Fruit fly (Drosophila melanogaster) whole organism, adult: Measurements from ENCODE around the gene dbo.

ENCODE experiments used
- CG11617 ChIP-seq: fragments of 200-800 bp; sonication (Bioruptor generic); optimal IDR thresholded peaks from 2 replicates; lab custom pipeline; 2017; ENCODE audit warnings: mild to moderate bottlenecking, missing biosample characterization, missing genetic modification reagents, missing genetic modification characterization
- CG12768 ChIP-seq: fragments of 200-800 bp; sonication (Bioruptor generic); optimal IDR thresholded peaks from 2 replicates; lab custom pipeline; 2017; ENCODE audit warnings: missing biosample characterization, missing genetic modification characterization, mild to moderate bottlenecking, moderate library complexity, missing genetic modification reagents
- CG14711 ChIP-seq: fragments of 200-800 bp; sonication (Bioruptor generic); optimal IDR thresholded peaks from 2 replicates; lab custom pipeline; 2018; ENCODE audit warnings: missing biosample characterization, mild to moderate bottlenecking, missing genetic modification characterization, moderate library complexity
- CG1620 ChIP-seq: fragments of 200-800 bp; sonication (Bioruptor generic); optimal IDR thresholded peaks from 2 replicates; lab custom pipeline; 2016; ENCODE audit warnings: missing biosample characterization, missing genetic modification characterization
- CG33017 ChIP-seq: fragments of 200-800 bp; sonication (Bioruptor generic); optimal IDR thresholded peaks from 2 replicates; lab custom pipeline; 2018; ENCODE audit warnings: missing biosample characterization, mild to moderate bottlenecking, missing genetic modification characterization, moderate library complexity
- CG5204 ChIP-seq: fragments of 200-800 bp; sonication (Bioruptor generic); optimal IDR thresholded peaks from 2 replicates; lab custom pipeline; 2016; ENCODE audit warnings: missing biosample characterization, missing genetic modification characterization
- CG7045 ChIP-seq: fragments of 200-800 bp; sonication (Bioruptor generic); optimal IDR thresholded peaks from 2 replicates; lab custom pipeline; 2017; ENCODE audit warnings: missing biosample characterization, mild to moderate bottlenecking, missing genetic modification characterization
- CG7101 ChIP-seq: fragments of 200-800 bp; sonication (Bioruptor generic); optimal IDR thresholded peaks from 2 replicates; lab custom pipeline; 2018; ENCODE audit warnings: missing biosample characterization, mild to moderate bottlenecking, missing genetic modification characterization, moderate library complexity
- Clk ChIP-seq: fragments of 200-800 bp; sonication (Bioruptor generic); optimal IDR thresholded peaks from 2 replicates; lab custom pipeline; 2017; ENCODE audit warnings: missing biosample characterization, missing genetic modification characterization
- Crg-1 ChIP-seq: fragments of 200-800 bp; sonication (Bioruptor generic); optimal IDR thresholded peaks from 2 replicates; lab custom pipeline; 2016; ENCODE audit warnings: missing biosample characterization, missing genetic modification characterization
- Hr96 ChIP-seq: fragments of 200-800 bp; sonication (Bioruptor generic); optimal IDR thresholded peaks from 2 replicates; lab custom pipeline; 2016; ENCODE audit warnings: missing biosample characterization, missing genetic modification characterization
- Mnt ChIP-seq: fragments of 200-800 bp; sonication (Bioruptor generic); optimal IDR thresholded peaks from 2 replicates; lab custom pipeline; 2016; ENCODE audit warnings: missing biosample characterization, mild to moderate bottlenecking, missing genetic modification characterization
- bab1 ChIP-seq: fragments of 200-800 bp; sonication (Bioruptor generic); optimal IDR thresholded peaks from 3 replicates; lab custom pipeline; 2019; ENCODE audit warnings: missing biosample characterization, mild to moderate bottlenecking, missing genetic modification characterization, moderate library complexity
- cic ChIP-seq: fragments of 200-800 bp; sonication (Bioruptor generic); optimal IDR thresholded peaks from 2 replicates; lab custom pipeline; 2017; ENCODE audit warnings: missing biosample characterization, mild to moderate bottlenecking, missing genetic modification characterization, moderate library complexity
- cnc ChIP-seq, 2 experiments: fragments of >200 bp; optimal IDR thresholded peaks; 2 replicates each; lab custom pipeline; 2017
- kay ChIP-seq: fragments of 200-800 bp; sonication (Bioruptor generic); peaks from one replicate; lab custom pipeline; 2016; ENCODE audit warnings: missing biosample characterization, missing genetic modification characterization, borderline replicate concordance
- ovo ChIP-seq: fragments of 200-800 bp; sonication (Bioruptor generic); optimal IDR thresholded peaks from 2 replicates; lab custom pipeline; 2016; ENCODE audit warnings: missing biosample characterization, missing genetic modification characterization
- pad ChIP-seq: fragments of 200-800 bp; sonication (Bioruptor generic); optimal IDR thresholded peaks from 3 replicates; lab custom pipeline; 2017; ENCODE audit warnings: missing biosample characterization, missing genetic modification characterization, mild to moderate bottlenecking, moderate library complexity, missing genetic modification reagents
- tj ChIP-seq: fragments of 200-800 bp; sonication (Bioruptor generic); optimal IDR thresholded peaks from 3 replicates; lab custom pipeline; 2017; ENCODE audit warnings: missing biosample characterization, mild to moderate bottlenecking, missing genetic modification characterization, moderate library complexity
- toe ChIP-seq: fragments of 200-800 bp; sonication (Bioruptor generic); optimal IDR thresholded peaks from 2 replicates; lab custom pipeline; 2016; ENCODE audit warnings: missing biosample characterization, missing genetic modification characterization

Gene dbo

DNA sequence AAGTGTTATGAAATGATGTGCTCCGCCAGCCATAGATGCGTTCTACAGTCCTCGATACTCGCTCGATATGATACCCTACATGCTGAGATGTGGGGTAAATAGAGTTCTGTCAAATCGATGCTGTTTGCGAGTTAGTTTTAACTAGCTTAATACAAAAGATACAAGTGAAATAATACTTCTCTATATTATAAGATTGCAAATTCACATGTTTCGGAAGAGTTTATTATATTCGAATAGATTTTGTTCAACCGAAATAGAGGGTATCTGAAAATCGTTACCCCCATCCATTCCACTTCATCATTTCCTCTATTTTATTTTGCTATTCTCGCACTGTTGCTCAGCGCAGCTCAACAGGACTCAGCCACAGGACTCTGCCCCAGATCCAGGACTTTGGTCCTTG is 32.4 kb upstream of the dbo start:
- TF ChIP-seq CG14711 (tag; lab: Kevin White, UChicago) = no peak
- TF ChIP-seq cnc (optimal IDR thresholded peaks at IDR 0.05; lab: Kevin White, UChicago) = no peak
- TF ChIP-seq ovo (GFP tag; lab: Kevin White, UChicago) = no peak
- TF ChIP-seq CG33017 (tag; lab: Kevin White, UChicago) = no peak
- no peak for TF ChIP-seq CG1620 (GFP tag; lab: Kevin White, UChicago)
- no peak for TF ChIP-seq CG7101 (tag; lab: Kevin White, UChicago)
- TF ChIP-seq CG5204 (GFP tag; lab: Kevin White, UChicago) = no peak
- TF ChIP-seq bab1 = no peak
- TF ChIP-seq toe (GFP tag; lab: Kevin White, UChicago) = no peak
- no peak for TF ChIP-seq CG11617 (GFP tag; lab: Kevin White, UChicago)
- TF ChIP-seq CG7045 = no peak
- TF ChIP-seq Hr96 (GFP tag; lab: Kevin White, UChicago) = no peak
- TF ChIP-seq tj (GFP tag; lab: Kevin White, UChicago) = no peak
- TF ChIP-seq Clk (GFP tag; lab: Kevin White, UChicago) = no peak
- no peak for TF ChIP-seq kay
- TF ChIP-seq cic (GFP tag; lab: Kevin White, UChicago) = no peak
- TF ChIP-seq CG12768 (GFP tag; lab: Kevin White, UChicago) = no peak
- TF ChIP-seq pad (GFP tag; lab: Kevin White, UChicago) = no peak

DNA sequence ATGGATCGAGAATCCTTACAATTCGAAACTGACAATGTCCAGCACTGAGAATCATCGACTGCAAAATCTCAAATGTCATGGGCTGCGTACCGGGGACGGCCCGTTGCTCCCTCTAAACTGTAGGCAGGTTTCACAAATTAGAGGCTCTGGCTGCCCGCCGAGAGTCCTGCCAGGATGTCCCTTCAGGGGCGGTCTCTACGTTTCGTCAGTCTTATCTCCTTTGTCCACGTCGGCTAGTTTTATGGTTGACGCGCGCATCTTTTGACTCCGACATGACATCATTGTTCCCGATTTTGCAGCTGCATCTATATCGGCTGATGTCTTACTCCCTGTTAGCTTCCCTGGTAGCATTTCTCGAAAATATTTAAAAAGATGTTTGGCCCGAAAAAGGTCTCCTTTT is 24.6 kb upstream of the dbo start:
- TF ChIP-seq CG7045 (no peak), CG33017 (tag; lab: Kevin White, UChicago) (no peak), toe (GFP tag; lab: Kevin White, UChicago) (no peak), cic (GFP tag; lab: Kevin White, UChicago) (no peak), Hr96 (GFP tag; lab: Kevin White, UChicago) (no peak), ovo (GFP tag; lab: Kevin White, UChicago) (no peak), Clk (GFP tag; lab: Kevin White, UChicago) (no peak), Mnt (GFP tag; lab: Kevin White, UChicago) (no peak), tj (GFP tag; lab: Kevin White, UChicago) (no peak), CG1620 (GFP tag; lab: Kevin White, UChicago) (no peak), cnc (optimal IDR thresholded peaks at IDR 0.05; lab: Kevin White, UChicago) (no peak), pad (GFP tag; lab: Kevin White, UChicago) (no peak), Crg-1 (no peak)

DNA sequence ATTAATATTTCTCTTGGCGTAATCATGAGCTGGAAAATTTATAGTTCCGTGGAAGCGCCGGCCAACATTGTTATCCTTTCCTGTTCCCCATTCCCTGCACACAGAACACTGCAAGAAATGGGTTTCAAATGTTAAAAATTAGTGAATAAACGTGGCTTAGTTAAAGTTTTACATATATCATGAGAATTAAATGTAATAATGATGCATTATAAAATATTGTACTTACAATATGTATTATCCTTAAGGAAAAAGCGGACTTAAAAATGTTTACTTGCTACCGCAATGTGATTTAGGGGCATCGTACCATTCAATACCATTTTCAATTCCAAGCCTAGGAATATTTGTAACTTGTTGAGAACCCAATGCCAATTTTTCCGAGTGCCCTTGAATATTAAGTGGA is 24.0 kb upstream of the dbo start:
- TF ChIP-seq CG7045 = no peak
- no peak for TF ChIP-seq Crg-1
- no peak for TF ChIP-seq kay
- no peak for TF ChIP-seq cnc (optimal IDR thresholded peaks at IDR 0.05; lab: Kevin White, UChicago)
- no peak for TF ChIP-seq CG11617 (GFP tag; lab: Kevin White, UChicago)
- no peak for TF ChIP-seq CG7101 (tag; lab: Kevin White, UChicago)
- TF ChIP-seq toe (GFP tag; lab: Kevin White, UChicago) = no peak
- TF ChIP-seq CG1620 (GFP tag; lab: Kevin White, UChicago) = no peak
- TF ChIP-seq pad (GFP tag; lab: Kevin White, UChicago) = no peak
- TF ChIP-seq Hr96 (GFP tag; lab: Kevin White, UChicago) = no peak

DNA sequence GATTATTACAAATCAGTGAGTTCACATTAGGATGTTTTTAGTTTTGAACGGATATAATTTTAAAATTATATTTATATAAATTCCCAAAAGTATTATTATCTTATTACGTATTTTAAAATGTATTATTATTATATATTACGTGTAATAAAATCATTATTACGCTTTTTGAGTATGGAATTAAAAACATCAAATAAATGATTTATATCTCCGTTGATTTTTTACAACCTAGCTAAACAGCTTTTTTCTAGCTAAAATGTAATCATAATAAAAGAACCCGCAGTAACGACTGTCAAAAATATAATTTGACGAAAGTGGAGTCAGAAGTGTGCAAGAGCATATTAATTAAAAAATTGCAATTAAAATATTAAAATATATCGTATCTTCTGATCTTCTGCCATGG is 18.7 kb upstream of the dbo start, which contains the start of gene CG6244:
Gene CG6244, plus strand, starts transcription at position 301 of the 400 bp plus-strand sequence.
- TF ChIP-seq ovo (GFP tag; lab: Kevin White, UChicago) (no peak), cnc (optimal IDR thresholded peaks at IDR 0.05; lab: Kevin White, UChicago) (no peak), toe (GFP tag; lab: Kevin White, UChicago) (no peak), CG7045 (no peak), tj (GFP tag; lab: Kevin White, UChicago) (no peak), CG7101 (tag; lab: Kevin White, UChicago) (no peak), kay (no peak), CG11617 (GFP tag; lab: Kevin White, UChicago) (no peak), CG12768 (GFP tag; lab: Kevin White, UChicago) (no peak), CG1620 (GFP tag; lab: Kevin White, UChicago) (no peak), Crg-1 (no peak), CG14711 (tag; lab: Kevin White, UChicago) (no peak), CG5204 (GFP tag; lab: Kevin White, UChicago) (no peak), pad (GFP tag; lab: Kevin White, UChicago) (no peak), CG33017 (tag; lab: Kevin White, UChicago) (no peak), Hr96 (GFP tag; lab: Kevin White, UChicago) (no peak), Clk (GFP tag; lab: Kevin White, UChicago) (no peak)

DNA sequence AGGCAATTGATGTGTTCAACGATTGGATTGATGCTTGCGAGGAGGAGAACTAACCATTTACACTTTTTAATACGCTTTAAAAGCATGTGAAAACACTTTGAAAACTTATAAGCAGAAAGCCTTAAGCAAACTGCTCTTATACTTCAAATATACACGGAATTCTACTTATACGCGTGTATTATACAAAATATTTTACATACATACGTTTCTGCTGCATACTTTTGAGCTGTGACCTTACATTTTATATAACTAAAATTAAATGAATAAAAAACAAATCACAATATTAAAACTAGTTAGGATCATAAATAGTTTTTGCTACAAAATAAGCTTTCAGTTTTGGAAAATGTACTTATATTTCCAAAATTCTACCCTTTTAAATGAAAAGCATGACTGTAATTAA is 18.0 kb upstream of the dbo start:
- TF ChIP-seq kay (no peak), Clk (GFP tag; lab: Kevin White, UChicago) (no peak), CG1620 (GFP tag; lab: Kevin White, UChicago) (no peak), Hr96 (GFP tag; lab: Kevin White, UChicago) (no peak), CG5204 (GFP tag; lab: Kevin White, UChicago) (no peak), tj (GFP tag; lab: Kevin White, UChicago) (no peak), cic (GFP tag; lab: Kevin White, UChicago) (no peak), Mnt (GFP tag; lab: Kevin White, UChicago) (no peak), CG7101 (tag; lab: Kevin White, UChicago) (no peak), ovo (GFP tag; lab: Kevin White, UChicago) (no peak), pad (GFP tag; lab: Kevin White, UChicago) (no peak), CG33017 (tag; lab: Kevin White, UChicago) (no peak), toe (GFP tag; lab: Kevin White, UChicago) (no peak), CG7045 (no peak)

DNA sequence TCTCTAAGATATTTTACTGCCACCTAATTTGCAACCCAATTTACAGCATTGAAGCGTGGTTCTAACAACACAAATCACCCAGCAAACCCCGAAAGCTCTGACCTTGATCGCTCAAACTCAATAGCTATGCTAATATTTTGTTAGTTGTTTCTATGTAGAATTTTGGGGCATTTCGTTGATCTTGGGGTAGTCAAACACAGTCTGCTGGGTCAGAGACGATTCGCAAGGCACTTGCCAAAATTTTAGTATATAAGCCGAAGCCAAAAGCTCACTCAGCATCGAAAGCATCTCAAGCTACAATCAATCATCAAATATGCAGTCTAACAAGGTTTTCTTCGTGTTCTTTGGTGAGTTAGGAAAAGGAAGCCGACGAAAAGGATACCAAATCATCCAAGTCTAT is 17.5 kb upstream of the dbo start, which contains the start of gene CG13445:
Gene CG13445, plus strand, starts transcription at position 301 of the 400 bp plus-strand sequence.
- no peak for TF ChIP-seq CG12768 (GFP tag; lab: Kevin White, UChicago)
